Worm (Caenorhabditis elegans) whole organism, L3 larva: Measurements from ENCODE around the gene C34B4.3.

ENCODE experiments used
- ZK546.5 ChIP-seq: sonication (generic microtip); optimal IDR thresholded peaks from 2 replicates; lab custom pipeline; 2017; ENCODE audit warnings: missing biosample characterization, missing genetic modification characterization
- ceh-16 ChIP-seq: sonication (generic microtip); optimal IDR thresholded peaks from 2 replicates; lab custom pipeline; 2017; ENCODE audit warnings: missing biosample characterization, missing genetic modification characterization
- ceh-9 ChIP-seq: sonication (generic microtip); optimal IDR thresholded peaks from 2 replicates; lab custom pipeline; 2018; ENCODE audit warnings: missing biosample characterization, missing genetic modification characterization
- egl-27 ChIP-seq: sonication (generic microtip); optimal IDR thresholded peaks from 4 replicates; lab custom pipeline; 2017; ENCODE audit warnings: missing biosample characterization, missing genetic modification reagents, missing genetic modification characterization
- elt-2 ChIP-seq: sonication (generic microtip); optimal IDR thresholded peaks from 2 replicates; lab custom pipeline; 2016; ENCODE audit warnings: missing genetic modification reagents, mild to moderate bottlenecking, missing genetic modification characterization, missing compliant biosample characterization
- fos-1 ChIP-seq: fragments of 150-350 bp; optimal IDR thresholded peaks from 2 replicates; lab custom pipeline; 2014; ENCODE audit warnings: missing biosample characterization, missing genetic modification characterization
- lin-39 ChIP-seq: fragments of 150-350 bp; optimal IDR thresholded peaks from 2 replicates; lab custom pipeline; 2018; ENCODE audit warnings: missing biosample characterization, missing genetic modification reagents, missing genetic modification characterization
- nfya-1 ChIP-seq: sonication (generic microtip); optimal IDR thresholded peaks from 2 replicates; lab custom pipeline; 2017; ENCODE audit warnings: missing genetic modification characterization, mild to moderate bottlenecking, missing compliant biosample characterization, antibody characterized with exemption, moderate library complexity; ENCODE audit not compliant: insufficient read depth
- nhr-12 ChIP-seq: fragments of 150-350 bp; optimal IDR thresholded peaks from 2 replicates; lab custom pipeline; 2014; ENCODE audit warnings: missing biosample characterization, missing genetic modification characterization
- nhr-237 ChIP-seq: fragments of 150-350 bp; optimal IDR thresholded peaks from 2 replicates; lab custom pipeline; 2014; ENCODE audit warnings: missing biosample characterization, missing genetic modification characterization
- nhr-28 ChIP-seq: fragments of 150-350 bp; optimal IDR thresholded peaks from 2 replicates; lab custom pipeline; 2014; ENCODE audit warnings: missing biosample characterization, missing genetic modification characterization
- nhr-67 ChIP-seq: fragments of 150-350 bp; optimal IDR thresholded peaks from 2 replicates; lab custom pipeline; 2014; ENCODE audit warnings: missing biosample characterization, missing genetic modification characterization
- pqm-1 ChIP-seq: fragments of 150-350 bp; optimal IDR thresholded peaks from 2 replicates; lab custom pipeline; 2017; ENCODE audit warnings: missing biosample characterization, missing genetic modification characterization, inconsistent platforms
- sea-2 ChIP-seq: fragments of 150-350 bp; sonication (generic microtip); optimal IDR thresholded peaks from 4 replicates; lab custom pipeline; 2014; ENCODE audit warnings: missing biosample characterization, missing genetic modification reagents, missing genetic modification characterization

- TF ChIP-seq nhr-237 (tag; lab: Kevin White, UChicago) (no peak), ceh-9 (tag; lab: Kevin White, UChicago) (no peak), nhr-67 (no peak), lin-39 (no peak), fos-1 (no peak), pqm-1 (tag; lab: Kevin White, UChicago) (no peak), ceh-16 (tag; lab: Kevin White, UChicago) (no peak), nhr-12 (tag; lab: Kevin White, UChicago) (no peak), ZK546.5 (no peak), nfya-1 (no peak), sea-2 (GFP tag; lab: Kevin White, UChicago) (no peak), elt-2 (tag; lab: Kevin White, UChicago) (no peak), nhr-28 (tag; lab: Kevin White, UChicago) (no peak), egl-27 (no peak)
Measured at ce11 chrV:13045017-13045416, 25.9 kb downstream of the C34B4.3 start.
